Fruit fly (Drosophila melanogaster) whole organism, wandering third instar larva: ENCODE data around the gene CG17378.

ENCODE experiments used
- Abd-B ChIP-seq: fragments of >200 bp; optimal IDR thresholded peaks from 2 replicates; lab custom pipeline; 2017; ENCODE audit warnings: missing biosample characterization, missing genetic modification characterization
- HLH106 ChIP-seq: fragments of 200-800 bp; optimal IDR thresholded peaks from 3 replicates; lab custom pipeline; 2019; ENCODE audit warnings: missing biosample characterization, mild to moderate bottlenecking, missing genetic modification characterization, moderate library complexity
- Mio ChIP-seq: sonication (Bioruptor generic); optimal IDR thresholded peaks from 2 replicates; lab custom pipeline; 2016; ENCODE audit warnings: missing biosample characterization, missing genetic modification characterization
- foxo ChIP-seq, 2 experiments: fragments of 200-800 bp; sonication (Bioruptor generic); optimal IDR thresholded peaks; 2 replicates in 1 of 2; 3 replicates in 1 of 2; lab custom pipeline; 2016 to 2017; ENCODE audit warnings: missing biosample characterization in 2 of 2, missing genetic modification characterization in 2 of 2
- jim ChIP-seq: fragments of 175-275, 200-325 bp; sonication (Bioruptor generic); optimal IDR thresholded peaks from 2 replicates; lab custom pipeline; 2016; ENCODE audit warnings: missing biosample characterization, mild to moderate bottlenecking, missing genetic modification characterization
- pan ChIP-seq: fragments of >200 bp; optimal IDR thresholded peaks from 2 replicates; lab custom pipeline; 2017
- psq ChIP-seq: fragments of 200-800 bp; sonication (Bioruptor generic); optimal IDR thresholded peaks from 3 replicates; lab custom pipeline; 2017; ENCODE audit warnings: missing biosample characterization, mild to moderate bottlenecking, missing genetic modification characterization, moderate library complexity
- usp ChIP-seq: fragments of >200 bp; optimal IDR thresholded peaks from 2 replicates; lab custom pipeline; 2017; ENCODE audit warnings: missing biosample characterization, missing genetic modification characterization

DNA sequence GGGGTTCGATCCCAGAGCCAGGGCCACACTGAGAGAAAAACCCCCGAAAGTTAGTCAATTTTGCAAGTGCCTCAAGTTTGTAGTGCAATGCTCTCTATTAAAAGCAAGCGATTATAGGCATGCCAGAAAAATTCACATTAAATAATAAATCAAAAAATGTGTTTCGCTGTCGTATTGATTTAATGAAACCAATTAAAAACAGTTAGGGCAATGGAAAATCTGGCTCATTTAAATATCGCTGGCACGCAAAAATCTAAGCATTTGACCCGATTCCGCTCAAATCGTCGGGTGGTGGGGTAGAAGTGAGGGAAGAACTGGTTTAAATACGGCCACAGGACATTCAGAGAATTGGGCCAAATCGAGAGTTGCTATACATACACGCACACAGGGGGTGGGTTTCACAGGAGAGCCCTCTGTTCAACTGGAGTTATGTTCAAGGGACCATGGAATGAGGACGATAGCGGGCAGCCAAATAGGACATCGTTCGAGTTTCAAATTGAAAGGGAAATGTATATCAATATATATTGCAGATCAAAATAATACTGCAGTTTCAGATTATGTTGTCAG is 21.2 kb downstream of the CG17378 start:
- TF ChIP-seq jim (no peak), HLH106 (tag; lab: Kevin White, UChicago) (no peak), usp (GFP tag; lab: Kevin White, UChicago) (no peak), psq (GFP tag; lab: Kevin White, UChicago) (no peak), foxo (GFP tag; optimal IDR thresholded peaks at IDR 0.05; lab: Kevin White, UChicago) (peak in 1 of 2 experiments; percentile 11), pan (lab: Kevin White, UChicago) (no peak), Abd-B (GFP tag; lab: Kevin White, UChicago) (no peak), Mio (GFP tag; lab: Kevin White, UChicago) (no peak)
